Worm (Caenorhabditis elegans) whole organism, midembryonic: Measurements from ENCODE around the gene R02E12.5.

Experiments used
- cog-1 ChIP-seq: sonication (generic microtip); optimal IDR thresholded peaks from 2 replicates; lab custom pipeline; 2016; ENCODE audit warnings: missing genetic modification characterization, missing compliant biosample characterization
- flt-1 ChIP-seq: fragments of 200-800 bp; sonication (Bioruptor generic); IDR thresholded peaks from 2 replicates; pipeline ENCODE4 v1.3.6; 2022; ENCODE audit warnings: missing genetic modification characterization, missing compliant biosample characterization
- klf-2 ChIP-seq: fragments of 200-800 bp; sonication (Bioruptor generic); conservative IDR thresholded peaks from 2 replicates; pipeline ENCODE4 v1.3.6; 2022; ENCODE audit warnings: missing genetic modification reagents, missing genetic modification characterization, missing compliant biosample characterization
- med-1 ChIP-seq: sonication (generic microtip); optimal IDR thresholded peaks from 2 replicates; lab custom pipeline; 2017; ENCODE audit warnings: missing genetic modification characterization, mild to moderate bottlenecking, missing compliant biosample characterization, antibody characterized with exemption, missing genetic modification reagents; ENCODE audit not compliant: insufficient read depth
- tab-1 ChIP-seq: fragments of 200-800 bp; sonication (Bioruptor generic); IDR thresholded peaks from 2 replicates; pipeline ENCODE4 v1.3.6; 2022; ENCODE audit warnings: missing genetic modification characterization, missing compliant biosample characterization
- ztf-29 ChIP-seq: fragments of 200-800 bp; sonication (Bioruptor generic); IDR thresholded peaks from 2 replicates; pipeline ENCODE4 v1.3.6; 2022; ENCODE audit warnings: missing genetic modification reagents, missing genetic modification characterization, missing compliant biosample characterization

ce11 chrX:3957475-3958204 is 39.5 kb upstream of the R02E12.5 start:
- no peak for TF ChIP-seq ztf-29 (GFP tag; lab: Robert Waterston, UW)
- TF ChIP-seq klf-2: no peak
- TF ChIP-seq flt-1 (GFP tag; lab: Robert Waterston, UW): no peak
- TF ChIP-seq cog-1: no peak
- no peak for TF ChIP-seq tab-1
- TF ChIP-seq med-1 (GFP tag; lab: Kevin White, UChicago): no peak
